Worm (Caenorhabditis elegans) whole organism, midembryonic: ENCODE measurements around the gene F48E8.3.

Experiments used
- T22C8.4 ChIP-seq: fragments of 200-800 bp; sonication (Bioruptor generic); IDR thresholded peaks from 2 replicates; pipeline ENCODE4 v1.3.6; 2022; ENCODE audit warnings: missing genetic modification characterization, missing compliant biosample characterization
- cog-1 ChIP-seq: sonication (generic microtip); optimal IDR thresholded peaks from 2 replicates; lab custom pipeline; 2016; ENCODE audit warnings: missing genetic modification characterization, missing compliant biosample characterization
- flt-1 ChIP-seq: fragments of 200-800 bp; sonication (Bioruptor generic); IDR thresholded peaks from 2 replicates; pipeline ENCODE4 v1.3.6; 2022; ENCODE audit warnings: missing genetic modification characterization, missing compliant biosample characterization
- klf-2 ChIP-seq: fragments of 200-800 bp; sonication (Bioruptor generic); conservative IDR thresholded peaks from 2 replicates; pipeline ENCODE4 v1.3.6; 2022; ENCODE audit warnings: missing genetic modification reagents, missing genetic modification characterization, missing compliant biosample characterization
- med-1 ChIP-seq: sonication (generic microtip); optimal IDR thresholded peaks from 2 replicates; lab custom pipeline; 2017; ENCODE audit warnings: missing genetic modification characterization, mild to moderate bottlenecking, missing compliant biosample characterization, antibody characterized with exemption, missing genetic modification reagents; ENCODE audit not compliant: insufficient read depth
- ref-1 ChIP-seq: fragments of 200-800 bp; sonication (Bioruptor generic); conservative IDR thresholded peaks from 2 replicates; pipeline ENCODE4 v1.3.6; 2022; ENCODE audit warnings: missing genetic modification reagents, missing genetic modification characterization, missing compliant biosample characterization
- tab-1 ChIP-seq: fragments of 200-800 bp; sonication (Bioruptor generic); IDR thresholded peaks from 2 replicates; pipeline ENCODE4 v1.3.6; 2022; ENCODE audit warnings: missing genetic modification characterization, missing compliant biosample characterization
- ztf-23 ChIP-seq: fragments of 200-800 bp; sonication (Bioruptor generic); IDR thresholded peaks from 2 replicates; pipeline ENCODE4 v1.3.6; 2022; ENCODE audit warnings: missing genetic modification reagents, missing genetic modification characterization, missing compliant biosample characterization
- ztf-29 ChIP-seq: fragments of 200-800 bp; sonication (Bioruptor generic); IDR thresholded peaks from 2 replicates; pipeline ENCODE4 v1.3.6; 2022; ENCODE audit warnings: missing genetic modification reagents, missing genetic modification characterization, missing compliant biosample characterization

Gene F48E8.3

DNA sequence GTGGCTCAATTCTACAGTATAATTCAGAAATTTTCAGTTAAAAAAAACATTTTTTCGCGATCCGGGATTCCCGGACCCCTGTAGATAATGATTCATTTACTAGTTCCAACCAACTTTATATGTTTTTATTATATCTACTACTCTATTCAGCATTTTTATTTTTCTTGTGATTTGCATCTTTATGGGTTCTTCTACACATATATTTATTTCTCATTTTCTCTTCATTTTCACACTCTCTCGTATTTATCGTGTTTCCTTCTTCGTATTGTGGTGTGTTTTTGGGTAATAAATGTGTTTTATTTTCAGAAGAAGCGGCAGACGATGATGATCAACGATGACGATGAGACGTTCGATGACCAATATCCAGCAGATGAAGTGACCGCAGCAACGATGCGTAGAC is 2.9 kb downstream of the F48E8.3 start, which contains the start of gene F48E8.2:
F48E8.2 (plus strand) TSS at position 301 of the 400 bp plus-strand sequence.
- TF ChIP-seq ref-1 (GFP tag; lab: Robert Waterston, UW) (no peak), med-1 (no peak), klf-2 (GFP tag; lab: Robert Waterston, UW) (no peak), flt-1 (GFP tag; lab: Robert Waterston, UW) (no peak), ztf-29 (GFP tag; lab: Robert Waterston, UW) (no peak), T22C8.4 (GFP tag; lab: Robert Waterston, UW) (no peak), ztf-23 (no peak)

DNA sequence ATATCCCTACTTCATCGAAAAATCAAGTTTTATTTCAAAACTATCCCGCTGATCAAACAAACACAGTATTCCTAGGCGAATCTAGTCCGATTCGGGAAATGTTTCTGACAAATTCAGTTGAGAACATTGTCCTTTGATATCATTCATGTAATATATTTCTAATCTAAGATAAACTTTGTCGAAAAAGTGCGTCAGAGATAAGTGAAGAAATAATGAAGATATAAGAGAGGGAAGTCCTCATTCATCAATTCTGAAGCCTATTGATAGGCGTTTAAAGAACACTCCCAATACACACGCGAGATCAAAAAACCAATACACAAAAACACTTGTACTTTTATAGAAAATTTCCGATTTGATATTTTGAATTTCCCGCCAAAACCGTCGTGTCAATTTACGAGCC is 3.7 kb downstream of the F48E8.3 start:
- TF ChIP-seq cog-1 (tag; lab: Kevin White, UChicago) (no peak), med-1 (no peak), tab-1 (GFP tag; lab: Robert Waterston, UW) (no peak), T22C8.4 (GFP tag; lab: Robert Waterston, UW) (no peak), flt-1 (GFP tag; lab: Robert Waterston, UW) (no peak), ref-1 (GFP tag; lab: Robert Waterston, UW) (no peak), ztf-29 (GFP tag; lab: Robert Waterston, UW) (no peak), ztf-23 (no peak), klf-2 (GFP tag; lab: Robert Waterston, UW) (no peak)

DNA sequence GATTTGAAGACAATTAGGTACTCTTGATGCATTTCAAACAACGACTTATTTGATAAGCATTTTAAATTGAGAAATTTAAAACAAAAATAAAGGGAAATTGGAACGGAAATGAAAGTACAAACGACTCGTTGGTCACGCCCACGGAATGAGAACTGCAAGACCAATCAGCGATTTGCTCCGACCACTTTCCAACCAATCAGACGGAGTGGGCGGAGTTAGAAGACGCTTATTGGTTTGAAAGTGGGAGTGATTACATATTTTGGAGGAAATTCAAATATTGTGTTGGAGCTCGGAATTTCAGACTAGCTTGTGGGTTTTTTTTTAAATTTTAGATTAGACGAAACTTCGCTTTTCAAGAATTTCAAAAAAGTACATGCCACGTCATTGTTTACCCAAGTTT is 7.9 kb downstream of the F48E8.3 start:
- TF ChIP-seq cog-1 (tag; lab: Kevin White, UChicago) (no peak), med-1 (no peak), flt-1 (GFP tag; lab: Robert Waterston, UW) (no peak), tab-1 (GFP tag; lab: Robert Waterston, UW) (no peak), ref-1 (GFP tag; lab: Robert Waterston, UW) (no peak), ztf-29 (GFP tag; lab: Robert Waterston, UW) (no peak), T22C8.4 (GFP tag; lab: Robert Waterston, UW) (no peak), klf-2 (GFP tag; lab: Robert Waterston, UW) (no peak), ztf-23 (no peak)

DNA sequence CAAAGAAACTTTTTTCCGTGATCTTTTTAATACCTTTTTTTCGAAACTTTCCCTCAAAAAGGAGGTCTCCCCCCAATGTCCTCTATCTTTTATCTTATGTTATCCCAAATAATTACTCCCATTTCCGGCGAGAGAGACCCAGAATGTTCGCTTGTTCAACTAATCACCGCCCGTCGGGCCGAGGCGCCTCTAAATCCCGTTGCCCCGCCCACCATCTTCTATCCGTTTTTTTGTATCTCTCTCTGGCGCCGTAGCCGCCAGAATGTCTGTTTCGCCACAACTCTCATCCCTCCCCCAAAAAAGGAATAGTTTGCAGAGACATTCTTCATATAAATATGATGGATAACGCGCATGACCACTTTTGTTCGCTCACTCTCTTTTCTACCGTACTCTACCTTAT is 11.5 kb downstream of the F48E8.3 start:
- TF ChIP-seq ref-1 (GFP tag; lab: Robert Waterston, UW) (no peak), flt-1 (GFP tag; lab: Robert Waterston, UW) (no peak)

DNA sequence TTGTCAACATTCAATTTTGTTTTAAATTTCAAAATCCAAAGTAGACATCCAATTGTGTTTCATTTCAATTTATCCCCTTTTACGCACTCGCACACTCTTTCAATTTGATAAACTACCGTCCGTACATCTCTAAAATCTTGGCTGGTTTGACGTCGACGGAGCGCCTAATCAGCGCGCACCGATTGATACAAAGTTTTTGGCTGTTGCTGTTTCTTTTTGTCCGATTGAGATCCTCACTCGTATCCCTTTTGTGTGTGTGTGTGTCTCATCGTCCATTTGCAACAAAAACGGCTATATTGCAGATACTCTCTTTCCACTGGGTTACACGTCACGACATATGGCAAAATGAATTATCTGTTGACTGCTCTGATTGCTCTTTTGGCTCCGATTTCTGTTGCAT is 13.0 kb downstream of the F48E8.3 start, which contains the start of gene lon-1:
lon-1 (plus strand) TSS at position 301 of the 400 bp plus-strand sequence.
- no peak for TF ChIP-seq T22C8.4 (GFP tag; lab: Robert Waterston, UW)
- no peak for TF ChIP-seq tab-1 (GFP tag; lab: Robert Waterston, UW)
- TF ChIP-seq ref-1 (GFP tag; lab: Robert Waterston, UW): no peak
- no peak for TF ChIP-seq cog-1 (tag; lab: Kevin White, UChicago)
- TF ChIP-seq ztf-23: no peak
- TF ChIP-seq flt-1 (GFP tag; lab: Robert Waterston, UW): no peak
- TF ChIP-seq klf-2 (GFP tag; lab: Robert Waterston, UW): no peak
- TF ChIP-seq med-1: no peak
- no peak for TF ChIP-seq ztf-29 (GFP tag; lab: Robert Waterston, UW)

DNA sequence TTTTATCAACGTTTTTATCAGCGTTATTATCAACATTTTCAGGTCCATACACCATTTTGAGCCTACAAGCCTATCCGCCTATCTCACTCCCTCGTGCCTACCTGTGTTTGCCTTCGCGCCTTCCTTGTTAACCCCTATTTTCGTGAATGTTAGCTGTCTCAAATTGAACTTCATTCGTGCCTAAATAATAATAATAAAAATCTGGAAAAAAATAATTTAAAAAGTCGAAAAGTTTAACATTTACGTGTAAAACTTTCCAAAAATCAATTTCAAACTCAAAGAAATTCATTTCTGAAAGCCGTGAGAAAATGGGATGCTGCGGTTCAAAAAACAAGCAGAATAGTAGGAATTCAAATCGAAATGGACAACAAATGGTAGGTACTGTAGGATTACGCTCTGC is 16.8 kb downstream of the F48E8.3 start, which contains the start of gene R02F2.10:
R02F2.10 (plus strand) TSS at position 301 of the 400 bp plus-strand sequence.
- TF ChIP-seq flt-1 (GFP tag; lab: Robert Waterston, UW): no peak
- TF ChIP-seq ztf-29 (GFP tag; lab: Robert Waterston, UW): no peak
- TF ChIP-seq cog-1 (tag; lab: Kevin White, UChicago): no peak
- TF ChIP-seq tab-1 (GFP tag; lab: Robert Waterston, UW): no peak
- TF ChIP-seq ref-1 (GFP tag; lab: Robert Waterston, UW): no peak
- no peak for TF ChIP-seq ztf-23
- no peak for TF ChIP-seq klf-2 (GFP tag; lab: Robert Waterston, UW)
- TF ChIP-seq med-1: no peak
- no peak for TF ChIP-seq T22C8.4 (GFP tag; lab: Robert Waterston, UW)

DNA sequence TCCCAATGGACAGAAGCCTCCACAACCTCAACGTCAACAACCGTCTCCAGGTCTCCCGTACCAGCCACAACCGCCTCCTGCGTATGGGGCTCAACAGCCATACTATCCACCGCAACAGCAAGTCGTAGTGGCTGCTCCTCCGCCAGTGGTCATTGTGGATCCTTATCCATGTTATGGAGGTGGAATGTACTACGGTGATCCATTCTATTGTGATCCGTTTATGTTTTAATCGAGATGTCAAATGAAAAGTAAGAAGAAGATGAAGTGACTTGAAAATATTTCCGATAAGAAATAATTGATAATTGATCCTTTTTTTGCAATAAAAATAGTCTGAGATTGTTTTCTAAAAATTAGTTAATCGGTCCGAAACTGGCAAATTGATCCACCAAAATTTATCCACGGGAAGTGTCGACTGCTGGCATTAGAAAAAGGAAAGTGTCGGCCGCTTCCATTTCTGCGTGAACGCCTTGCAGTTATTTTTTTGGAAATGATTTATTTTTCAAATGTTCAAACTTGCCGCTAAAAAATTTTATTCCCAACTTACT is 17.7 kb downstream of the F48E8.3 start, which contains the start of the genes R02F2.6 and R02F2.5:
R02F2.6 (minus strand) TSS at position 101 of the 545 bp plus-strand sequence.
R02F2.5 (plus strand) TSS at position 495 of the 545 bp plus-strand sequence.
- TF ChIP-seq T22C8.4 (GFP tag; lab: Robert Waterston, UW): no peak
- TF ChIP-seq ztf-29 (GFP tag; lab: Robert Waterston, UW): no peak
- no peak for TF ChIP-seq klf-2 (GFP tag; lab: Robert Waterston, UW)
- TF ChIP-seq ref-1 (GFP tag; lab: Robert Waterston, UW): no peak
- TF ChIP-seq flt-1 (GFP tag; lab: Robert Waterston, UW): no peak
- no peak for TF ChIP-seq tab-1 (GFP tag; lab: Robert Waterston, UW)
- TF ChIP-seq ztf-23: no peak
- TF ChIP-seq med-1: no peak
- TF ChIP-seq cog-1 (tag; lab: Kevin White, UChicago): no peak

DNA sequence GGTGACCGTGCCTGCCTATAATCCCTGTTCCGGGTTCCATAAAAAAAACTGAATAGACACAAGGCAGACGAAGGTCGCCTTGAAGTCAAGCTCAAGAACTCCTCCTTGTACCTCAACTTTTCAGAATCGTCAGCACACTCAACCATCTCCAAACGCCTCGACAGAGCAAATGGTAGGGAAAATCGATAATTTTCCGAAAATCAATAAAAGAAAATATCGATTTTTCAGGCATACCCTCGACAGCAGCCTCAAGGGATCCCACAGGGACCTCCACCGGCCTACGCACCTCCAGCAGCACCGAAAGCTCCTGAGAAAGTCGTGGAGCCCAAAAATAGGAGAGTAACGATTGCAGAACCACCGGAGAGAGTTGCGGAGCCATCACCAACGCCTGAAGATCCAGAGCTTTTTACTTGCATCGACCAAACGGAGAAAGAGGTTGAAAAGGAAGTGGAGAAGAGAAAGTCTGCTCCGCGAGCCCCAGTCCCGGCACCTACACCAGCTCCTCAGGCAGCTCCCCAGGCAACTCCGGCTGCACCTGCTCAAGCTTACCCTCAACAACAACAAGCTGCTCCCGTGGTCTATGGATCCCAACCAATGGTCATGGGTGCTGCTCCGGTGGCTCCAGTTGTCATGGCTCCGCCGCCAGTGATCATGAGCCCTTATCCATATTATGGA is 18.5 kb downstream of the F48E8.3 start:
- TF ChIP-seq T22C8.4 (GFP tag; lab: Robert Waterston, UW) (peak; percentile 74), ztf-29 (GFP tag; lab: Robert Waterston, UW) (no peak)

DNA sequence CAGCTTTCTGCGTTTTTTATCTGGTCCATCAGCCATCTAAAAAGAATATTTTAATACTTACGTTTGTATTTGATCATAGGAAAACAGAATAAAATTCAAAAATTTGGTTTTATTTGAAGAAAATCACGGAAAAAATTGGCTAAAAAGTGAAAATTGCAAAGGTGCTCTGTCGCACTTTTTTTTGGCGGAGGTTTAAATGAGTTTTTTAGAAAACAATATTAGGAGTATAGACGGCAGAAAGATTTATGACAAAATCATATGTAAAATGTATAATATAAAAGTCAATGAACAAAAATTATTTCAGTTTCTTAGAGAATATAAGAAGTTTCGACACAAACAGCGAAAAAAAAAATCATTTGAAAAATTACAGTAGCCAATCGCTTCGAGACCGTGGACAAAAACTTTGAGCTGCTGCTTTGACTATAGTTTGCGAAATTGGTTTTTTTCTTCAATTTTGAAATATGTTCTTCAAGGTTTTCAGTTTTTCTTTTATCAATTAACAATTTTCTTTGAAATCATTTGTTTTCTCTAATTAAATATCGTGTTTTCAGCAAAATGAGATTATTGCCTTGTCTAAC is 22.6 kb downstream of the F48E8.3 start, which contains the start of the genes R02F2.7 and R02F2.4:
R02F2.7 (minus strand) TSS at position 36 of the 578 bp plus-strand sequence.
R02F2.4 (plus strand) TSS at position 552 of the 578 bp plus-strand sequence.
- TF ChIP-seq ztf-29 (GFP tag; lab: Robert Waterston, UW) (no peak), ref-1 (GFP tag; lab: Robert Waterston, UW) (no peak), klf-2 (GFP tag; lab: Robert Waterston, UW) (no peak), tab-1 (GFP tag; lab: Robert Waterston, UW) (no peak), flt-1 (GFP tag; lab: Robert Waterston, UW) (no peak), ztf-23 (no peak), T22C8.4 (GFP tag; lab: Robert Waterston, UW) (no peak), med-1 (no peak), cog-1 (tag; lab: Kevin White, UChicago) (no peak)
